Worm (Caenorhabditis elegans): ENCODE results near the gene F42H10.6.

DNA sequence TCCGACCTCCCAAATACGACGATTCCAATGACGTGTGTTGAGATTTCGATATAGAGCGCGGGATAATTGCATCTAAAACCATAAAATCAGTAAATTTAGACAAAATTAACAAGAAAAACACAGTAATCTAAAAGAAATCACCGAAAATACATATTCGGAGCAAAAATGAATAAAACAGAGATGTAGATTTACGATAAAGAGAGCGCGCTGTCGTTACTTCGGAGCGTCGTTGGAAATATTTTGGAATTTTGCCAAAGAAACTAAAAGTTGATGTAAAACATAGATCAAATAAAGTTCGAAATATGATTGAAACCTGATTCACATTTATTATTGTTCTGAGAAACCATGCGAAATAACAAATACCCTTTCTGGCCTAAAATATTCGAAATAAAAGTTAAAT, 48.1 kb downstream of the F42H10.6 start, which contains the start of gene ZK1236.5:
- TF ChIP-seq mdl-1 (tag; optimal IDR thresholded peaks at IDR 0.05), result no peak
- no peak for TF ChIP-seq jun-1 (tag; optimal IDR thresholded peaks at IDR 0.05)
- TF ChIP-seq ama-1 (optimal IDR thresholded peaks at IDR 0.05), result no peak
- no peak for TF ChIP-seq skn-1 (tag; optimal IDR thresholded peaks at IDR 0.05)
- peak; percentile 1 for TF ChIP-seq C16A3.4 (tag; optimal IDR thresholded peaks at IDR 0.05)
- TF ChIP-seq mep-1 (tag; optimal IDR thresholded peaks at IDR 0.05), result peak; percentile 49
- no peak for TF ChIP-seq hpl-2 (GFP tag; optimal IDR thresholded peaks at IDR 0.05)
- TF ChIP-seq aly-2 (tag; optimal IDR thresholded peaks at IDR 0.05), result peak; percentile 49
- TF ChIP-seq lin-13 (GFP tag; optimal IDR thresholded peaks at IDR 0.05), result no peak
- TF ChIP-seq elt-2 (tag; optimal IDR thresholded peaks at IDR 0.05), result no peak
